Worm (Caenorhabditis elegans) whole organism, L4 larva: ENCODE results near the gene unc-27.

ENCODE experiments used
- F10B5.3 ChIP-seq: sonication (generic microtip); optimal IDR thresholded peaks from 2 replicates; lab custom pipeline; 2016; ENCODE audit warnings: mild to moderate bottlenecking, missing genetic modification characterization, missing compliant biosample characterization
- F26F4.8 ChIP-seq: fragments of 200-800 bp; sonication (Bioruptor generic); conservative IDR thresholded peaks from 2 replicates; pipeline ENCODE4 v1.3.6; 2022; ENCODE audit warnings: missing genetic modification characterization, missing compliant biosample characterization
- F37D6.2 ChIP-seq: sonication (generic microtip); optimal IDR thresholded peaks from 2 replicates; lab custom pipeline; 2016; ENCODE audit warnings: mild to moderate bottlenecking, missing genetic modification characterization, missing compliant biosample characterization
- R02D3.7 ChIP-seq: fragments of 150-350 bp; sonication (generic microtip); optimal IDR thresholded peaks from 3 replicates; lab custom pipeline; 2014; ENCODE audit warnings: missing biosample characterization, missing genetic modification characterization
- Y105C5A.15 ChIP-seq: fragments of 200-800 bp; sonication (Bioruptor generic); IDR thresholded peaks from 2 replicates; pipeline ENCODE4 v1.3.6; 2022; ENCODE audit warnings: missing genetic modification characterization, missing compliant biosample characterization
- Y75B8A.6 ChIP-seq: fragments of 200-800 bp; sonication (Bioruptor generic); IDR thresholded peaks from 2 replicates; pipeline ENCODE4 v1.3.6; 2022; ENCODE audit warnings: missing genetic modification reagents, missing genetic modification characterization, missing compliant biosample characterization
- ceh-44 ChIP-seq: fragments of 200-800 bp; sonication (Bioruptor generic); IDR thresholded peaks from 2 replicates; pipeline ENCODE4 v1.3.6; 2022; ENCODE audit warnings: missing genetic modification reagents, missing genetic modification characterization, missing compliant biosample characterization
- ceh-62 ChIP-seq: sonication (generic microtip); optimal IDR thresholded peaks from 2 replicates; lab custom pipeline; 2017; ENCODE audit warnings: missing biosample characterization, missing genetic modification characterization
- ces-1 ChIP-seq: fragments of 150-350 bp; sonication (generic microtip); optimal IDR thresholded peaks from 4 replicates; lab custom pipeline; 2014; ENCODE audit warnings: missing biosample characterization, missing genetic modification reagents, missing genetic modification characterization
- daf-16 ChIP-seq, 3 experiments: sonication (generic microtip); optimal IDR thresholded peaks; 2 replicates each; lab custom pipeline; 2016 to 2017; ENCODE audit warnings: missing genetic modification characterization in 3 of 3, missing genetic modification reagents in 3 of 3, mild to moderate bottlenecking in 2 of 3, missing compliant biosample characterization in 2 of 3, missing biosample characterization in 1 of 3, moderate library complexity in 1 of 3
- daf-19 ChIP-seq: fragments of 200-800 bp; sonication (Bioruptor generic); conservative IDR thresholded peaks from 2 replicates; pipeline ENCODE4 v1.3.6; 2022; ENCODE audit warnings: missing genetic modification characterization, missing compliant biosample characterization
- dmd-6 ChIP-seq: fragments of 200-800 bp; sonication (Bioruptor generic); IDR thresholded peaks from 2 replicates; pipeline ENCODE4 v1.3.6; 2022; ENCODE audit warnings: missing genetic modification reagents, missing genetic modification characterization, missing compliant biosample characterization
- duxl-1 ChIP-seq: sonication (generic microtip); optimal IDR thresholded peaks from 2 replicates; lab custom pipeline; 2016; ENCODE audit warnings: mild to moderate bottlenecking, missing genetic modification characterization, moderate library complexity, missing compliant biosample characterization; ENCODE audit not compliant: poor library complexity
- egl-27 ChIP-seq: sonication (generic microtip); optimal IDR thresholded peaks from 3 replicates; lab custom pipeline; 2017; ENCODE audit warnings: missing biosample characterization, missing genetic modification reagents, missing genetic modification characterization
- fkh-10 ChIP-seq: fragments of 150-350 bp; optimal IDR thresholded peaks from 2 replicates; lab custom pipeline; 2014; ENCODE audit warnings: missing biosample characterization, missing genetic modification reagents, missing genetic modification characterization
- fos-1 ChIP-seq: fragments of 150-350 bp; optimal IDR thresholded peaks from 2 replicates; lab custom pipeline; 2014; ENCODE audit warnings: missing biosample characterization, missing genetic modification characterization
- gei-8 ChIP-seq: fragments of 200-800 bp; sonication (Bioruptor generic); optimal IDR thresholded peaks from 2 replicates; lab custom pipeline; 2018; ENCODE audit warnings: mild to moderate bottlenecking, missing genetic modification characterization, missing compliant biosample characterization
- hif-1 ChIP-seq, 2 experiments: sonication (generic microtip); optimal IDR thresholded peaks; 2 replicates each; lab custom pipeline; 2016 to 2017; ENCODE audit warnings: missing compliant biosample characterization in 2 of 2, missing genetic modification characterization in 2 of 2, missing genetic modification reagents in 2 of 2, missing genotype in 2 of 2, mild to moderate bottlenecking in 1 of 2
- hlh-11 ChIP-seq: fragments of 200-800 bp; sonication (Bioruptor generic); optimal IDR thresholded peaks from 2 replicates; lab custom pipeline; 2018; ENCODE audit warnings: mild to moderate bottlenecking, missing genetic modification characterization, missing compliant biosample characterization
- lsy-2 ChIP-seq, 2 experiments: fragments of 150-350 bp in 1 of 2; sonication (generic microtip) in 1 of 2; optimal IDR thresholded peaks; 2 replicates each; lab custom pipeline; 2014 to 2017; ENCODE audit warnings: missing biosample characterization in 2 of 2, missing genetic modification characterization in 2 of 2
- madf-5 ChIP-seq, 2 experiments: fragments of 200-800 bp; sonication (Bioruptor generic); IDR thresholded peaks; 2 replicates each; pipeline ENCODE4 v1.3.6; 2022; ENCODE audit warnings: missing compliant biosample characterization in 2 of 2, missing genetic modification characterization in 2 of 2
- mes-2 ChIP-seq: sonication (generic microtip); optimal IDR thresholded peaks from 2 replicates; lab custom pipeline; 2016; ENCODE audit warnings: missing genotype, mild to moderate bottlenecking, missing genetic modification characterization, missing compliant biosample characterization; ENCODE audit not compliant: poor library complexity, severe bottlenecking
- nhr-11 ChIP-seq: fragments of 150-350 bp; optimal IDR thresholded peaks from 2 replicates; lab custom pipeline; 2014; ENCODE audit warnings: missing biosample characterization, missing genetic modification characterization
- php-3 ChIP-seq: fragments of 200-800 bp; sonication (Bioruptor generic); IDR thresholded peaks from 2 replicates; pipeline ENCODE4 v1.3.6; 2022; ENCODE audit warnings: missing genetic modification reagents, missing genetic modification characterization, missing compliant biosample characterization
- saeg-2 ChIP-seq: fragments of 200-800 bp; sonication (Bioruptor generic); IDR thresholded peaks from 2 replicates; pipeline ENCODE4 v1.3.6; 2022; ENCODE audit warnings: missing genetic modification reagents, missing genetic modification characterization, missing compliant biosample characterization
- snpc-1.2 ChIP-seq: fragments of 200-800 bp; sonication (Bioruptor generic); IDR thresholded peaks from 2 replicates; pipeline ENCODE4 v1.3.6; 2022; ENCODE audit warnings: missing genetic modification reagents, missing genetic modification characterization, missing compliant biosample characterization
- tra-1 ChIP-seq: fragments of 200-800 bp; sonication (Bioruptor generic); IDR thresholded peaks from 2 replicates; pipeline ENCODE4 v1.3.6; 2022; ENCODE audit warnings: missing genetic modification reagents, missing genetic modification characterization, missing compliant biosample characterization
- zip-11 ChIP-seq: fragments of 200-800 bp; sonication (Bioruptor generic); IDR thresholded peaks from 2 replicates; pipeline ENCODE4 v1.3.6; 2022; ENCODE audit warnings: missing genetic modification characterization, missing compliant biosample characterization

unc-27 gene

DNA sequence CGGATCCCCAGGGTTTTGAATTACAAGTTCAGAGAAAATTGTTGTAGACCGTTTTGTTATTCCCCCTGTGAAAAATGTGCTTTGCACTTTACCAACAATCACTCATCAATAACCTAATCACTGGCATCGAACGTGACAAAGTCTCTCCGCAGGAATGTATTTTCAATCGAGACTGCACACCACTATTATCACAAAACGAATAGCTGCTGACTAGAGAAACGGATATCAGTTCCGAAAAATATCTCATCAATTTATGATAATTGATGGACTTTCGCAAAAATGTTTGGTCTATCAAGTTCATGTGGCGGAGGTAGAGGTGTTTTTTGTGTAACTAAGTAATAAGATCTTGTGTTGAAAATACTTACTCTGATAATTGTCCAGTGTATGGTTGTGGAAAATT is 28.2 kb upstream of the unc-27 start (continued):
- no peak for TF ChIP-seq Y75B8A.6 (GFP tag; lab: Robert Waterston, UW)
- no peak for TF ChIP-seq duxl-1 (tag; lab: Kevin White, UChicago)
- no peak for TF ChIP-seq saeg-2 (GFP tag; lab: Robert Waterston, UW)
- TF ChIP-seq tra-1 (GFP tag; lab: Robert Waterston, UW), result no peak
- no peak for TF ChIP-seq F37D6.2 (tag; lab: Kevin White, UChicago)
- TF ChIP-seq R02D3.7 (tag; lab: Kevin White, UChicago), result no peak
- no peak for TF ChIP-seq egl-27 (tag; lab: Kevin White, UChicago)
- TF ChIP-seq hlh-11, result peak; percentile 12
- TF ChIP-seq F26F4.8 (GFP tag; lab: Robert Waterston, UW), result no peak

- TF ChIP-seq daf-16 (GFP tag; optimal IDR thresholded peaks at IDR 0.05; lab: Kevin White, UChicago), result no peak
- TF ChIP-seq daf-16 (tag; optimal IDR thresholded peaks at IDR 0.05; lab: Kevin White, UChicago), result peak; percentile 11
- TF ChIP-seq ceh-62, result no peak
Observed at ce11 chrX:8761497-8761896, 27.8 kb upstream of the unc-27 start, which contains the start of gene M02D8.5. M02D8.5 (minus strand) TSS chrX:8761597.

- TF ChIP-seq F10B5.3 (tag; lab: Kevin White, UChicago), result no peak
- no peak for TF ChIP-seq ceh-44
- peak; percentile 4 for TF ChIP-seq nhr-11
- TF ChIP-seq duxl-1 (tag; lab: Kevin White, UChicago), result no peak
- no peak for TF ChIP-seq fos-1 (tag; lab: Kevin White, UChicago)
- no peak for TF ChIP-seq dmd-6 (GFP tag; lab: Robert Waterston, UW)
- peak; percentile 3 for TF ChIP-seq hlh-11
- no peak for TF ChIP-seq daf-16 (GFP tag; optimal IDR thresholded peaks at IDR 0.05; lab: Kevin White, UChicago)
- no peak for TF ChIP-seq daf-16 (tag; optimal IDR thresholded peaks at IDR 0.05; lab: Kevin White, UChicago)
Observed at ce11 chrX:8762927-8763326, 26.3 kb upstream of the unc-27 start.

DNA sequence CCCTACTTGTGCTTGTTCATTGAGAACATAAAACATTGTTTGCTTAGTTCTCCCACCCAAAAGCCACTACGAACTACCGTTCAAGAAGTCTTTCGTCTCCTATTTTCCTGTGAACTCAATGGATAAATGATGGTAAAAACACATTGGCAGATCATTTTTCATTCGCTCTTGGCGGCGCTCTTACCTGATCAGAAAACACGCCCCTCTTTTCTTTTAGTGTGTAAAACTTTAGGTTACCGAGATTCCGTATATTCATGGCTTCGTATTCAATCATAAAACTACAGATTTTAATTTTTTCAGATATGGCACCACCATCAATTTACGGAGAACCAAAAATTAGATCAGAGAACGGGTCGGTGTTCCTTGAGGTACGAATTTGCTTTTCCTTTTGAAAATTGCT is 25.6 kb upstream of the unc-27 start, which contains the start of gene zig-12:
TSS of gene zig-12 (plus strand) at position 301 of the 400 bp plus-strand sequence.
- TF ChIP-seq madf-5 (GFP tag; IDR thresholded peaks at IDR 0.05; lab: Robert Waterston, UW) (no peak), mes-2 (tag; lab: Kevin White, UChicago) (no peak), fkh-10 (no peak), Y105C5A.15 (GFP tag; lab: Robert Waterston, UW) (no peak), daf-19 (GFP tag; lab: Robert Waterston, UW) (no peak), hif-1 (tag; optimal IDR thresholded peaks at IDR 0.05; lab: Kevin White, UChicago) (no peak), snpc-1.2 (GFP tag; lab: Robert Waterston, UW) (no peak)

DNA sequence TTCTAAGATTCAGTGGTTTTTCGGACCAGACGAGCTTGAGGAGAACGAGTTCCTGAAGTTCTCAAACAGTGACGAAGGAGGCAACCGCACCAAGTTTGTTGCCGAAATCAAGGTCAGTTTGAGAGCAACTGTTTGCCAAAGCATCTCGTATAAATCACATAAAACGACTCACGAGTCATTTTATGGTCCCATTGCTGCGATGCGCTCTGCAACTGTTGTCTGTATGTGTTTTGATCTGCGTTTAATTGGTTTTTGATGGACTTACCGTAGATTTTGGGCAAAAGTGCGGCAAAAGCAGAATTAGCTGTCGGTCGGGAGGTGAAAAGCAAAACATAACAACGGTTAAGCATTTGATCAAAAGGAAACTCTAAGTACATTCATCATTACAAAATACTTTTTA is 25.2 kb upstream of the unc-27 start:
- TF ChIP-seq ceh-44 (no peak), lsy-2 (tag; optimal IDR thresholded peaks at IDR 0.05; lab: Kevin White, UChicago) (no peak), daf-19 (GFP tag; lab: Robert Waterston, UW) (no peak), daf-16 (GFP tag; optimal IDR thresholded peaks at IDR 0.05; lab: Kevin White, UChicago) (peak in 1 of 2 experiments; percentile 34), daf-16 (tag; optimal IDR thresholded peaks at IDR 0.05; lab: Kevin White, UChicago) (no peak), php-3 (GFP tag; lab: Robert Waterston, UW) (0 out of 2 replicates have a peak, but pooled peaks have one; percentile 25), R02D3.7 (tag; lab: Kevin White, UChicago) (no peak), snpc-1.2 (GFP tag; lab: Robert Waterston, UW) (no peak), zip-11 (GFP tag; lab: Robert Waterston, UW) (no peak), F37D6.2 (tag; lab: Kevin White, UChicago) (no peak), gei-8 (GFP tag; lab: Kevin White, UChicago) (no peak), hlh-11 (peak; percentile 11), nhr-11 (no peak)

- TF ChIP-seq fos-1 (tag; lab: Kevin White, UChicago) (no peak), ces-1 (GFP tag; lab: Kevin White, UChicago) (peak; percentile 11)
Observed at ce11 chrX:8770316-8770715, 18.9 kb upstream of the unc-27 start.
